Worm (Caenorhabditis elegans): ENCODE results near the gene vab-7.

DNA sequence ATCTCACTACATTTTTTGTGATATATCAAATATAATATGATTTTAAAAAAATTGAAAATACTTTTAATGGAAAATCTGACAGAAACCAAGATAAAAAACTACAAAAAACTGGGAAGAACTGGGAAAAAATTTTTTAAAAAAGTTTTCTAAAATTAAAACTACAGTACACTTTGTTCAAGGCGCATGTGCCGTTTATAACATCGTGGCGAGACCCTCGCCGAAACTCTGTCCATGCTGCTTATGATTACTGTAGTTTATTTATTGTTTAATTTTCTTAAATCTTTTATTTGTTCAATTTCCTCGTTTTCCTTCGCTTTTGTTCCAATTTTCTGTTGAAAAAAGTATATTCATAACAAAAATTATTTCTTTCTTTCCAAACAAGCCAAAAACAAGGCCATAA lies 38.7 kb upstream of the vab-7 start, which contains the start of gene athp-1:
- no peak for TF ChIP-seq sea-1 (GFP tag; conservative IDR thresholded peaks at IDR 0.05)
- no peak for TF ChIP-seq ceh-13 (GFP tag; optimal IDR thresholded peaks at IDR 0.05)
